Worm (Caenorhabditis elegans) whole organism, young adult: Measurements from ENCODE around the gene gln-5.

ENCODE experiments used
- ama-1 ChIP-seq, 3 experiments: fragments of 150-350 bp in 1 of 3; sonication (generic microtip) in 2 of 3; optimal IDR thresholded peaks; 2 replicates each; lab custom pipeline; 2014 to 2018; ENCODE audit warnings: missing biosample characterization in 2 of 3, missing genetic modification characterization in 2 of 3, missing genetic modification reagents in 2 of 3
- hsf-1 ChIP-seq: fragments of 200-800 bp; sonication (Bioruptor generic); IDR thresholded peaks from 2 replicates; pipeline ENCODE4 v1.3.6; 2022; ENCODE audit warnings: missing genetic modification reagents, missing genetic modification characterization, missing compliant biosample characterization
- pha-4 ChIP-seq: fragments of 150-350 bp; sonication (generic microtip); optimal IDR thresholded peaks from 2 replicates; lab custom pipeline; 2014; ENCODE audit warnings: missing biosample characterization, missing genetic modification reagents, missing genetic modification characterization
- snpc-4 ChIP-seq, 5 experiments: fragments of 150-350 bp in 1 of 5; sonication (generic microtip) in 4 of 5; optimal IDR thresholded peaks; 2 replicates each; lab custom pipeline; 2014 to 2018; ENCODE audit warnings: missing genetic modification characterization in 5 of 5, missing biosample characterization in 3 of 5, antibody characterized with exemption in 2 of 5, mild to moderate bottlenecking in 2 of 5, missing compliant biosample characterization in 2 of 5, missing genotype in 2 of 5, moderate library complexity in 2 of 5, missing genetic modification reagents in 1 of 5

DNA sequence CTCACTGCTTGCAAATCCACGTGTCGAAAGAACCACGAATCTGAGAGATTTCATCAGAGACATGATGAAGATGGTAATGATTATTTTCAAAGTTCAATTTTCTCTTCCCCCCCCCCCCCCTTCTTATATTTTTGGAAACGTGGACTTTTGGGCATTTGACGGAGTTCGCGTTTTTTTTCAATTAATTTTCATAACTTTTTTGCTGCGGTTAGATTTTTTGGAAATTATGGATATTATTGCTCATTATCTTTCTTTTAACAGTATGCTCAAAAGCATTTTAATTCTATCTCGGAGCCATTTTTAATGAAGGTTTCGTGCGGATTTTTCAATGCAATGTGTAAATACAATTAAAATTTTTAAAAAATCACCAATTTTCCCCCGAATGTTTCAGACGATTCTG lies 14.1 kb downstream of the gln-5 start, which contains the start of gene phyh-1:
- TF ChIP-seq pha-4 (tag; lab: Kevin White, UChicago) (no peak), snpc-4 (GFP tag; optimal IDR thresholded peaks at IDR 0.05; lab: Kevin White, UChicago) (no peak), snpc-4 (tag; optimal IDR thresholded peaks at IDR 0.05; lab: Kevin White, UChicago) (no peak), hsf-1 (no peak), ama-1 (optimal IDR thresholded peaks at IDR 0.05; lab: Kevin White, UChicago) (no peak), ama-1 (GFP tag; optimal IDR thresholded peaks at IDR 0.05; lab: Kevin White, UChicago) (no peak)
